Worm (Caenorhabditis elegans) whole organism, late embryonic: ENCODE results near the gene rpl-16.
A peak's percentile ranks its signal among the peaks of the same experiment; 100 is the strongest.

Experiments used
- F13H6.1 ChIP-seq: sonication (generic microtip); optimal IDR thresholded peaks from 2 replicates; lab custom pipeline; 2016; ENCODE audit warnings: missing genetic modification characterization, missing compliant biosample characterization
- ceh-18 ChIP-seq: sonication (generic microtip); optimal IDR thresholded peaks from 2 replicates; lab custom pipeline; 2016; ENCODE audit warnings: missing genetic modification characterization, missing compliant biosample characterization
- ceh-2 ChIP-seq: sonication (generic microtip); optimal IDR thresholded peaks from 2 replicates; lab custom pipeline; 2016; ENCODE audit warnings: missing genotype, missing genetic modification characterization, missing compliant biosample characterization
- unc-86 ChIP-seq: sonication (generic microtip); optimal IDR thresholded peaks from 2 replicates; lab custom pipeline; 2016; ENCODE audit warnings: missing genetic modification characterization, missing compliant biosample characterization

DNA sequence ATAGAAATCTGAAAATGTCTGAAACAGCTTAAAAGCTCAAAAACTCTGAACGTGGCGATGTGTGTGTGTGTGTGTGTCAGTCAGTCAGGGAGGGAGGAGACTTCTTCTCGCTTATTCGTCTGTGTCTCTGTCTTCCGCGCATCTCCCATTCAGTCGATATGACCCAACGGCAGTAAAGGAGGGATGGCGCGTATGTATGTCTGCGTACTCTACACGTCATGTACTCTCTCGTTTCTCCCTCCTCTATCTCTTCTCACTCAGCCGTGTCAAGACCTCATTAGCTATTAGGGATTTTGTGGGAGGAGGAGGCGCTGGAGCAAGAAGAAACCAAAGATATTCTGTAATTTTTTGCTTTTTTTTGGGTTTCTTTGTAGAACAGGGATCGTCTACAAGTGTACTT lies 28.6 kb upstream of the rpl-16 start:
- TF ChIP-seq ceh-18 (tag; lab: Kevin White, UChicago) = peak; percentile 20
- TF ChIP-seq ceh-2 (tag; lab: Kevin White, UChicago) = no peak
- TF ChIP-seq unc-86 (tag; lab: Kevin White, UChicago) = no peak
- no peak for TF ChIP-seq F13H6.1 (tag; lab: Kevin White, UChicago)
